Worm (Caenorhabditis elegans): ENCODE measurements around the gene T24H7.2.

ce11 chrII:6260684-6261083, 13.6 kb downstream of the T24H7.2 start, which contains the start of gene nmgp-1:
- TF ChIP-seq pqm-1 (tag; optimal IDR thresholded peaks at IDR 0.05) (no peak), ceh-14 (tag; optimal IDR thresholded peaks at IDR 0.05) (no peak), lin-11 (tag; optimal IDR thresholded peaks at IDR 0.05) (no peak), F13H6.1 (tag; optimal IDR thresholded peaks at IDR 0.05) (no peak), ceh-34 (tag; optimal IDR thresholded peaks at IDR 0.05) (peak; percentile 54), nfya-1 (tag; optimal IDR thresholded peaks at IDR 0.05) (no peak), ama-1 (optimal IDR thresholded peaks at IDR 0.05) (no peak), hlh-30 (tag; optimal IDR thresholded peaks at IDR 0.05; ENCODE audit: insufficient read depth) (no peak)
